Worm (Caenorhabditis elegans) whole organism, L2 larva: ENCODE measurements around the gene T06C12.14.
"Not testable (repeated sequence)": the region's sequence is repeated elsewhere in the genome, so short reads cannot be mapped to it uniquely, and the experiment has no call there.

Source experiments
- C34F6.9 ChIP-seq: fragments of 150-350 bp; optimal IDR thresholded peaks from 2 replicates; lab custom pipeline; 2014; ENCODE audit warnings: missing biosample characterization, missing genetic modification characterization
- F13H6.1 ChIP-seq: sonication (generic microtip); optimal IDR thresholded peaks from 2 replicates; lab custom pipeline; 2016; ENCODE audit warnings: missing genetic modification characterization, missing compliant biosample characterization
- R02D3.7 ChIP-seq: fragments of 150-350 bp; optimal IDR thresholded peaks from 2 replicates; lab custom pipeline; 2014; ENCODE audit warnings: missing biosample characterization, missing genetic modification characterization
- Y55F3AM.14 ChIP-seq: fragments of 200-800 bp; sonication (Bioruptor generic); optimal IDR thresholded peaks from 2 replicates; lab custom pipeline; 2018; ENCODE audit warnings: mild to moderate bottlenecking, missing genetic modification characterization, missing compliant biosample characterization
- aly-2 ChIP-seq: fragments of 150-350 bp; optimal IDR thresholded peaks from 2 replicates; lab custom pipeline; 2014; ENCODE audit warnings: missing biosample characterization, missing genetic modification characterization
- ama-1 ChIP-seq: fragments of 150-350 bp; optimal IDR thresholded peaks from 2 replicates; lab custom pipeline; 2018; ENCODE audit warnings: inconsistent platforms
- blmp-1 ChIP-seq: sonication (generic microtip); optimal IDR thresholded peaks from 2 replicates; lab custom pipeline; 2017; ENCODE audit warnings: missing genetic modification characterization, mild to moderate bottlenecking, missing compliant biosample characterization, antibody characterized with exemption, moderate library complexity; ENCODE audit not compliant: insufficient read depth
- ceh-16 ChIP-seq: fragments of 150-350 bp; optimal IDR thresholded peaks from 2 replicates; lab custom pipeline; 2014; ENCODE audit warnings: missing biosample characterization, missing genetic modification characterization
- dmd-4 ChIP-seq: sonication (generic microtip); optimal IDR thresholded peaks from 2 replicates; lab custom pipeline; 2017; ENCODE audit warnings: missing biosample characterization, missing genetic modification characterization
- egl-27 ChIP-seq: sonication (generic microtip); optimal IDR thresholded peaks from 3 replicates; lab custom pipeline; 2017; ENCODE audit warnings: missing biosample characterization, missing genetic modification reagents, missing genetic modification characterization
- elt-3 ChIP-seq: sonication (generic microtip); optimal IDR thresholded peaks from 2 replicates; lab custom pipeline; 2017; ENCODE audit warnings: missing biosample characterization, missing genetic modification characterization
- gmeb-1 ChIP-seq: fragments of 150-350 bp; optimal IDR thresholded peaks from 2 replicates; lab custom pipeline; 2014; ENCODE audit warnings: missing biosample characterization, missing genetic modification characterization
- lin-13 ChIP-seq: fragments of 150-350 bp; optimal IDR thresholded peaks from 2 replicates; lab custom pipeline; 2014; ENCODE audit warnings: missing biosample characterization, missing genetic modification reagents, missing genetic modification characterization
- lin-39 ChIP-seq: fragments of 150-350 bp; optimal IDR thresholded peaks from 2 replicates; lab custom pipeline; 2014; ENCODE audit warnings: missing biosample characterization, missing genetic modification reagents, missing genetic modification characterization
- mab-5 ChIP-seq: fragments of 150-350 bp; optimal IDR thresholded peaks from 2 replicates; lab custom pipeline; 2014; ENCODE audit warnings: missing biosample characterization, missing genetic modification characterization
- mbf-1 ChIP-seq: sonication (generic microtip); optimal IDR thresholded peaks from 2 replicates; lab custom pipeline; 2017; ENCODE audit warnings: missing biosample characterization, missing genetic modification characterization
- nhr-11 ChIP-seq: fragments of 150-350 bp; optimal IDR thresholded peaks from 2 replicates; lab custom pipeline; 2014; ENCODE audit warnings: missing biosample characterization, missing genetic modification characterization
- nhr-129 ChIP-seq: fragments of 150-350 bp; optimal IDR thresholded peaks from 2 replicates; lab custom pipeline; 2014; ENCODE audit warnings: missing biosample characterization, missing genetic modification characterization
- nhr-23 ChIP-seq: fragments of 150-350 bp; optimal IDR thresholded peaks from 2 replicates; lab custom pipeline; 2014; ENCODE audit warnings: missing biosample characterization, missing genetic modification reagents, missing genetic modification characterization
- nhr-237 ChIP-seq: fragments of 150-350 bp; optimal IDR thresholded peaks from 2 replicates; lab custom pipeline; 2014; ENCODE audit warnings: missing biosample characterization, missing genetic modification characterization
- nhr-25 ChIP-seq: fragments of 150-350 bp; sonication (generic microtip); optimal IDR thresholded peaks from 3 replicates; lab custom pipeline; 2014; ENCODE audit warnings: missing biosample characterization, missing genetic modification characterization
- nhr-6 ChIP-seq: fragments of 150-350 bp; optimal IDR thresholded peaks from 2 replicates; lab custom pipeline; 2014; ENCODE audit warnings: missing biosample characterization, missing genetic modification characterization
- nhr-77 ChIP-seq: fragments of 150-350 bp; optimal IDR thresholded peaks from 2 replicates; lab custom pipeline; 2014; ENCODE audit warnings: missing biosample characterization, missing genetic modification characterization
- sem-4 ChIP-seq: fragments of 150-350 bp; optimal IDR thresholded peaks from 2 replicates; lab custom pipeline; 2014; ENCODE audit warnings: missing biosample characterization, missing genetic modification reagents, missing genetic modification characterization
- skn-1 ChIP-seq: sonication (generic microtip); optimal IDR thresholded peaks from 2 replicates; lab custom pipeline; 2017; ENCODE audit warnings: missing biosample characterization, missing genetic modification characterization
- sma-3 ChIP-seq: sonication (generic microtip); optimal IDR thresholded peaks from 2 replicates; lab custom pipeline; 2016; ENCODE audit warnings: missing genetic modification reagents, missing genetic modification characterization, missing compliant biosample characterization
- sma-9 ChIP-seq, 2 experiments: fragments of 150-350 bp in 1 of 2; sonication (generic microtip) in 1 of 2; optimal IDR thresholded peaks; 2 replicates each; lab custom pipeline; 2014 to 2016; ENCODE audit warnings: missing genetic modification characterization in 2 of 2, mild to moderate bottlenecking in 1 of 2, missing biosample characterization in 1 of 2, missing compliant biosample characterization in 1 of 2, missing genetic modification reagents in 1 of 2, moderate library complexity in 1 of 2
- snpc-4 ChIP-seq: fragments of 150-350 bp; optimal IDR thresholded peaks from 2 replicates; lab custom pipeline; 2014; ENCODE audit warnings: missing biosample characterization, missing genetic modification characterization
- unc-39 ChIP-seq: fragments of 150-350 bp; optimal IDR thresholded peaks from 2 replicates; lab custom pipeline; 2014; ENCODE audit warnings: missing biosample characterization, missing genetic modification characterization
- unc-55 ChIP-seq: fragments of 150-350 bp; sonication (generic microtip); optimal IDR thresholded peaks from 3 replicates; lab custom pipeline; 2014; ENCODE audit warnings: missing biosample characterization, missing genetic modification reagents, missing genetic modification characterization
- unc-62 ChIP-seq: fragments of 150-350 bp; optimal IDR thresholded peaks from 2 replicates; lab custom pipeline; 2014; ENCODE audit warnings: missing biosample characterization, missing genetic modification reagents, missing genetic modification characterization
- zag-1 ChIP-seq: fragments of 150-350 bp; optimal IDR thresholded peaks from 2 replicates; lab custom pipeline; 2014; ENCODE audit warnings: missing biosample characterization, missing genetic modification characterization
- ztf-1 ChIP-seq: fragments of 200-800 bp; sonication (Bioruptor generic); conservative IDR thresholded peaks from 2 replicates; pipeline ENCODE4 v1.3.6; 2022; ENCODE audit warnings: missing genetic modification characterization, missing compliant biosample characterization
- ztf-4 ChIP-seq: fragments of 150-350 bp; optimal IDR thresholded peaks from 2 replicates; lab custom pipeline; 2014; ENCODE audit warnings: missing biosample characterization, missing genetic modification characterization

Gene T06C12.14

ce11 chrV:15921102-15921501 lies 21.3 kb downstream of the T06C12.14 start, which contains the start of gene cdr-1:
Gene cdr-1, plus strand, starts transcription at chrV:15921309.
- no peak for TF ChIP-seq lin-13 (GFP tag; lab: Kevin White, UChicago)
- no peak for TF ChIP-seq sem-4
- no peak for TF ChIP-seq nhr-237
- no peak for TF ChIP-seq zag-1 (tag; lab: Kevin White, UChicago)
- TF ChIP-seq snpc-4 (tag; lab: Kevin White, UChicago), result no peak
- no peak for TF ChIP-seq skn-1 (tag; lab: Kevin White, UChicago)

DNA sequence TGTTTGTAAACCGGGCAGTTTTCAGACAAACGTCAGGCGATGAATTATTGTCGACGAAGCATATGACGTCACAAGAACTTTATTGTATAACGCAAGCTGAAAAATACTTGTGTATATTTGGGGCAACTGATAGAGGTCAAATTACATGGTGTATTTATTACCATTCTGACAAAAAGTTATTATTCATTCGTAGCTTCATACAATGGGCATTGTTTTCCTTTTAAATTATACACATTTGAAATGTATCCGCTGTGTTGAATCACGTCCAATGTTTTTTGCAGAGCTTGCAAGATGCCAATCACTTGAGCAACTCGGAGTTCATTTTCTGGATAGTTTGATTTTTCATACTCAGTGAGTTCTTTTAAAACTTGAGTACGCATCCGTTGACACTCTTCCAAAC lies 23.2 kb downstream of the T06C12.14 start, which contains the start of gene F35E8.13:
TSS of gene F35E8.13 (plus strand) at position 301 of the 400 bp plus-strand sequence.
- TF ChIP-seq unc-39 (no peak), R02D3.7 (tag; lab: Kevin White, UChicago) (no peak)
- TF ChIP-seq, all 48 proteins: peak for 0

DNA sequence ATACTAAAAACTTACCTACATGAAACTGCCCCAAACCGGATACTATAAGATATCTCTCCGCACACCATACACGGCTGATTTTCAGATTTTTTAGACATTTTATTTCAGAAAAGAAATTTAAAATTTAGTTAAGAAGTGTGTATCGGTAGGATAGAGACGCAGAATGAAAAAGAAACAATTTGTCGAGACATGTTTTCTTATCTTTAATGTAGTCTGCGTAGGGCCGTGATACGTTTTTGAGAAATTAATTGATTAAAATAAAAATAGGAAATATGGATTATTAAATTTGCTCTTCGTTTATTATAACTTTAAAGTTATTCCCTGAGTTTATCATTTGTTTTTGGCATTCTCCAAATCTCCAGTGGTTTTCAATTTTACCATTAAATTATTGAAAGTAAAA lies 24.5 kb downstream of the T06C12.14 start, which contains the start of gene nhr-108:
TSS of gene nhr-108 (minus strand) at position 166 of the 400 bp plus-strand sequence.
- TF ChIP-seq C34F6.9 (tag; lab: Kevin White, UChicago), result no peak
- TF ChIP-seq zag-1 (tag; lab: Kevin White, UChicago), result no peak
- TF ChIP-seq unc-55 (GFP tag; lab: Kevin White, UChicago), result no peak
- TF ChIP-seq nhr-6 (tag; lab: Kevin White, UChicago), result no peak
- TF ChIP-seq skn-1 (tag; lab: Kevin White, UChicago), result no peak
- no peak for TF ChIP-seq gmeb-1 (tag; lab: Kevin White, UChicago)
- TF ChIP-seq sma-3 (GFP tag; lab: Kevin White, UChicago), result no peak
- TF ChIP-seq mab-5 (tag; lab: Kevin White, UChicago), result no peak
- TF ChIP-seq snpc-4 (tag; lab: Kevin White, UChicago), result no peak
- TF ChIP-seq lin-39 (tag; lab: Kevin White, UChicago), result no peak
- no peak for TF ChIP-seq nhr-11 (tag; lab: Kevin White, UChicago)
- no peak for TF ChIP-seq sma-9 (GFP tag; optimal IDR thresholded peaks at IDR 0.05; lab: Kevin White, UChicago)
- no peak for TF ChIP-seq sma-9 (tag; optimal IDR thresholded peaks at IDR 0.05; lab: Kevin White, UChicago)
- TF ChIP-seq nhr-129 (tag; lab: Kevin White, UChicago), result no peak
- TF ChIP-seq aly-2, result no peak
- no peak for TF ChIP-seq nhr-77 (tag; lab: Kevin White, UChicago)
- no peak for TF ChIP-seq ztf-4 (tag; lab: Kevin White, UChicago)

ce11 chrV:15928325-15928724 lies 28.5 kb downstream of the T06C12.14 start, which contains the start of gene pzf-1:
Gene pzf-1, minus strand, starts transcription at chrV:15928425.
- no peak for TF ChIP-seq nhr-25 (tag; lab: Kevin White, UChicago)
- no peak for TF ChIP-seq dmd-4
- TF ChIP-seq F13H6.1, result no peak
- no peak for TF ChIP-seq nhr-23 (tag; lab: Kevin White, UChicago)
- TF ChIP-seq mbf-1 (tag; lab: Kevin White, UChicago), result no peak
- no peak for TF ChIP-seq unc-55 (GFP tag; lab: Kevin White, UChicago)
- TF ChIP-seq nhr-129 (tag; lab: Kevin White, UChicago), result no peak
- no peak for TF ChIP-seq elt-3 (tag; lab: Kevin White, UChicago)
- no peak for TF ChIP-seq ceh-16 (tag; lab: Kevin White, UChicago)
- no peak for TF ChIP-seq C34F6.9 (tag; lab: Kevin White, UChicago)
- TF ChIP-seq ama-1, result no peak
- no peak for TF ChIP-seq blmp-1 (tag; lab: Kevin White, UChicago)
- no peak for TF ChIP-seq nhr-77 (tag; lab: Kevin White, UChicago)
- TF ChIP-seq Y55F3AM.14 (GFP tag; lab: Kevin White, UChicago), result no peak
- TF ChIP-seq ztf-1 (GFP tag; lab: Robert Waterston, UW), result no peak
- TF ChIP-seq gmeb-1 (tag; lab: Kevin White, UChicago), result no peak
- no peak for TF ChIP-seq unc-62 (GFP tag; lab: Kevin White, UChicago)
- TF ChIP-seq, all 48 proteins: peak for 0

- TF ChIP-seq gmeb-1 (tag; lab: Kevin White, UChicago); egl-27; ztf-1 (GFP tag; lab: Robert Waterston, UW): not testable (repeated sequence)
Observed at ce11 chrV:15929882-15930281, 30.1 kb downstream of the T06C12.14 start, which contains the start of gene srbc-77. Gene srbc-77, plus strand, starts transcription at chrV:15930182.
